Fruit fly (Drosophila melanogaster): Measurements from ENCODE around the gene sage.
A peak's percentile ranks its signal among the peaks of the same experiment; 100 is the strongest.

Gene sage

DNA sequence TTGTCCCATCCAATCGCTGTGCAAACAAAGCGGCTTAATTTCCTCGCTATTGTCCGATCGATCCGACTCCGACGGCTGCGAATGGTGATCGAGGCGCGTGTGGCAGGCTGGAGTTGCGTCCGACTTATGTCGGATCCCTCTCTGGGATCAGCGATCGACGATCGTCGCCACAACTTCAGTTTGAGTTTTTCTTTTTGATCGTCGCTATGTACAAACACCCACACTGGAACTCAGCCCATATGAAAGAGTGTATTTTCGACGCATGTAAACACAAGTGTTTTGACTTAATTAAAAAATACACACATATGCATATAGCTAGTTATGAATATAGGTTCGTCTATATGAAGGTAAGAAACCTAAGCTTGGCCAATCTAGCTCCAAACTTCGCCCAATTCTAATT is at the start of gene sage:
Gene sage, minus strand, starts transcription at position 101 of the 400 bp plus-strand sequence.
- TF ChIP-seq foxo (GFP tag; optimal IDR thresholded peaks at IDR 0.05) (no peak), HLH106 (tag; optimal IDR thresholded peaks at IDR 0.05) (no peak), brk (GFP tag; optimal IDR thresholded peaks at IDR 0.05) (no peak), dmrt93B (GFP tag; optimal IDR thresholded peaks at IDR 0.05) (no peak), OdsH (GFP tag; optimal IDR thresholded peaks at IDR 0.05) (no peak), CG9705 (GFP tag; optimal IDR thresholded peaks at IDR 0.05) (no peak), br (GFP tag; optimal IDR thresholded peaks at IDR 0.05) (no peak), Hr83 (GFP tag; optimal IDR thresholded peaks at IDR 0.05; ENCODE audit: poor library complexity, severe bottlenecking) (no peak), Sp1 (GFP tag; optimal IDR thresholded peaks at IDR 0.05) (no peak), N (GFP tag; optimal IDR thresholded peaks at IDR 0.05) (no peak), Hr78 (GFP tag; optimal IDR thresholded peaks at IDR 0.05) (no peak)

- no peak for TF ChIP-seq foxo (GFP tag; optimal IDR thresholded peaks at IDR 0.05)
- peak; percentile 86 for TF ChIP-seq Dfd (GFP tag; optimal IDR thresholded peaks at IDR 0.05)
Observed at dm6 chr3R:9297163-9297562, 33.2 kb upstream of the sage start.

DNA sequence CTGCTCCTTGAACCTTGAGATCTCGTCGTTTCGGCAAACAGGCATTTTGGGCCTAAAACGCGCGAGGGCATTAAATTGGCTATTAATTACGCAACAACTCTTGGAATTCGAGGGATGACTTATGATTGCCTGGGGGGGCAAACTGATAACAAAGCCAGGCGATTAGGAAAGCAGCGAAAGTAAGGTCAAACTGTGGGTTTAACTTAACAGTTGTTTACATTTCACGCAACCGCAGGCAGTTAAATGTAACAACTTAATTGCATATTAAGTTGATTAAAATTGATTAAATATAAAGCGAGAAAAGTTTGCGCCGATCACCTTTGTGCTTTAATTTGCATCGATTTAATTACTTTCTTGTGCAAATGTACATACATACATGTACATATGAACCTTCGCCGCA is 23.8 kb upstream of the sage start:
- TF ChIP-seq Sp1 (GFP tag; optimal IDR thresholded peaks at IDR 0.05) = no peak
- no peak for TF ChIP-seq ey (GFP tag; optimal IDR thresholded peaks at IDR 0.05)

DNA sequence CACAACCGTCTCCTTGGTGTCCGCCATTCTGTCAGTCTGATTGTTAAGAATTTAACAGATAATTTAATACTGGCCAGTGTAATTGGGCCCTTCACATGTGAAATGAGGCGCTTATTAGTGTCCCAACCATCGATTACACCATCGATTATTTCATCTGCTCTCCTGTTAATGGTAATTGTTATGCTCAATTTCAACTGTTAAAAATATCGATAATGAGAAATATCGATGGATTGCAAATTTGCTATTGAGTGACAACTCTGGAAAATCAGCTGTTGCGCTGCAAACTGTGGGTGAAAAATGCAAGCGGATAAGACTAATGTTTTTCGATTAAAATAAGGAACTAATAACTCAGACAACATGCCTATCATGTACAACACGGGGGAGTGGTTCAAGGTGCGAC is 2.8 kb upstream of the sage start, which contains the start of the genes TrpRS and Vps16A:
Gene TrpRS, minus strand, starts transcription at position 140 of the 400 bp plus-strand sequence.
Gene Vps16A, plus strand, starts transcription at position 255 of the 400 bp plus-strand sequence.
- no peak for TF ChIP-seq dmrt93B (GFP tag; optimal IDR thresholded peaks at IDR 0.05)
- TF ChIP-seq Hnf4 (GFP tag; optimal IDR thresholded peaks at IDR 0.05) = no peak
- no peak for TF ChIP-seq foxo (GFP tag; optimal IDR thresholded peaks at IDR 0.05)
- TF ChIP-seq psq (GFP tag; optimal IDR thresholded peaks at IDR 0.05) = no peak
- no peak for TF ChIP-seq CG9705 (GFP tag; optimal IDR thresholded peaks at IDR 0.05)
- TF ChIP-seq Dif (GFP tag; optimal IDR thresholded peaks at IDR 0.05; ENCODE audit: partially characterized antibody) = peak; percentile 3
- peak; percentile 43 for TF ChIP-seq Hr83 (GFP tag; optimal IDR thresholded peaks at IDR 0.05; ENCODE audit: poor library complexity, severe bottlenecking)
- no peak for TF ChIP-seq woc (GFP tag; optimal IDR thresholded peaks at IDR 0.05)
- TF ChIP-seq CG32264 (GFP tag; optimal IDR thresholded peaks at IDR 0.05) = no peak
- no peak for TF ChIP-seq dsf (GFP tag; optimal IDR thresholded peaks at IDR 0.05; ENCODE audit: borderline replicate concordance)
- no peak for TF ChIP-seq pan (optimal IDR thresholded peaks at IDR 0.05)

DNA sequence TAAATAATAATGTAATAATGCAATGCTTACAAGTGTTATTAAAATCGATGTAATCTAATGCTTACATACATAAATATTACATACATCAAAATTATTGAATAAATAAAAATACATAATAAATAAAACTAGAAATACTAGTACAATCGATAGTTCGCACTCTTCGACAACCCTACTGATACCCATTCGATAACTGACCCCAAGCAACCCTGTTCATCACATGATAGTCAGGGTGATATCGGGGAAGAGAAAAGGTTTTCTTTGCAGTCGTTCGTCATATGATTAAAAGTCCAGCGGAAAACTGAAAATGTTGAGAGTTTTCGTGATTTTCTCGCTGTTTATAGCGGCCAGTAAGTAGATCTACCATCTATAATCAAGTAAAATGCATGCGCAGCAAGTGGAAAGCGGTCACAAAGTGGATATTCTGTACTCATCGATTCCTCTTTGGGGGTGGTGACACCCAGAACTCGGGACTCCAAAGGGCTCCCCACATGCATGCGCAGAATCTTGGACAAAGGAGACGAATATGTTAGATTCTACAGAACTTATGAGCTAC is 3.4 kb downstream of the sage start, which contains the start of gene ATP6AP2:
Gene ATP6AP2, plus strand, starts transcription at position 218 of the 553 bp plus-strand sequence.
- TF ChIP-seq sv (GFP tag; optimal IDR thresholded peaks at IDR 0.05) (peak; percentile 33), HLH106 (tag; optimal IDR thresholded peaks at IDR 0.05) (peak; percentile 69), jim (GFP tag; optimal IDR thresholded peaks at IDR 0.05) (no peak), brk (GFP tag; optimal IDR thresholded peaks at IDR 0.05) (no peak), CG9705 (GFP tag; optimal IDR thresholded peaks at IDR 0.05) (peak; percentile 20), Abd-B (GFP tag; optimal IDR thresholded peaks at IDR 0.05) (no peak), Sp1 (GFP tag; optimal IDR thresholded peaks at IDR 0.05) (peak; percentile 63), dmrt93B (GFP tag; optimal IDR thresholded peaks at IDR 0.05) (no peak), ey (GFP tag; optimal IDR thresholded peaks at IDR 0.05) (no peak), foxo (GFP tag; optimal IDR thresholded peaks at IDR 0.05) (no peak), Rel (GFP tag; optimal IDR thresholded peaks at IDR 0.05) (no peak), Rel (tag; optimal IDR thresholded peaks at IDR 0.05) (peak; percentile 61), psq (GFP tag; optimal IDR thresholded peaks at IDR 0.05) (peak; percentile 19), lola (GFP tag; optimal IDR thresholded peaks at IDR 0.05) (no peak), N (GFP tag; optimal IDR thresholded peaks at IDR 0.05) (no peak), Dif (GFP tag; optimal IDR thresholded peaks at IDR 0.05; ENCODE audit: partially characterized antibody) (peak; percentile 3), tai (GFP tag; optimal IDR thresholded peaks at IDR 0.05) (no peak), woc (GFP tag; optimal IDR thresholded peaks at IDR 0.05) (no peak), br (GFP tag; optimal IDR thresholded peaks at IDR 0.05) (no peak), Myc (optimal IDR thresholded peaks at IDR 0.05) (no peak), CrebA (GFP tag; optimal IDR thresholded peaks at IDR 0.05; ENCODE audit: borderline replicate concordance) (no peak), GATAd (GFP tag; optimal IDR thresholded peaks at IDR 0.05) (no peak), Hnf4 (GFP tag; optimal IDR thresholded peaks at IDR 0.05) (peak; percentile 68), CG32264 (GFP tag; optimal IDR thresholded peaks at IDR 0.05) (no peak), dsf (GFP tag; optimal IDR thresholded peaks at IDR 0.05; ENCODE audit: borderline replicate concordance) (no peak), h (GFP tag; optimal IDR thresholded peaks at IDR 0.05) (no peak), Mio (GFP tag; optimal IDR thresholded peaks at IDR 0.05) (no peak), sage (GFP tag; optimal IDR thresholded peaks at IDR 0.05) (no peak), dl (GFP tag; optimal IDR thresholded peaks at IDR 0.05; ENCODE audit: insufficient read depth in 1 of 2, partially characterized antibody in 2 of 2) (no peak), Dfd (GFP tag; optimal IDR thresholded peaks at IDR 0.05) (no peak), usp (GFP tag; optimal IDR thresholded peaks at IDR 0.05) (no peak), Hr83 (GFP tag; optimal IDR thresholded peaks at IDR 0.05; ENCODE audit: poor library complexity, severe bottlenecking) (peak; percentile 57), Jra (GFP tag; optimal IDR thresholded peaks at IDR 0.05) (peak; percentile 28), pan (optimal IDR thresholded peaks at IDR 0.05) (no peak), Vsx2 (GFP tag; optimal IDR thresholded peaks at IDR 0.05; ENCODE audit: partially characterized antibody) (no peak), rgr (GFP tag; optimal IDR thresholded peaks at IDR 0.05) (no peak), fru (GFP tag; optimal IDR thresholded peaks at IDR 0.05) (no peak)
